Fruit fly (Drosophila melanogaster): Measurements from ENCODE around the gene CG13760.
A peak's percentile ranks its signal among the peaks of the same experiment; 100 is the strongest.

CG13760 gene

DNA sequence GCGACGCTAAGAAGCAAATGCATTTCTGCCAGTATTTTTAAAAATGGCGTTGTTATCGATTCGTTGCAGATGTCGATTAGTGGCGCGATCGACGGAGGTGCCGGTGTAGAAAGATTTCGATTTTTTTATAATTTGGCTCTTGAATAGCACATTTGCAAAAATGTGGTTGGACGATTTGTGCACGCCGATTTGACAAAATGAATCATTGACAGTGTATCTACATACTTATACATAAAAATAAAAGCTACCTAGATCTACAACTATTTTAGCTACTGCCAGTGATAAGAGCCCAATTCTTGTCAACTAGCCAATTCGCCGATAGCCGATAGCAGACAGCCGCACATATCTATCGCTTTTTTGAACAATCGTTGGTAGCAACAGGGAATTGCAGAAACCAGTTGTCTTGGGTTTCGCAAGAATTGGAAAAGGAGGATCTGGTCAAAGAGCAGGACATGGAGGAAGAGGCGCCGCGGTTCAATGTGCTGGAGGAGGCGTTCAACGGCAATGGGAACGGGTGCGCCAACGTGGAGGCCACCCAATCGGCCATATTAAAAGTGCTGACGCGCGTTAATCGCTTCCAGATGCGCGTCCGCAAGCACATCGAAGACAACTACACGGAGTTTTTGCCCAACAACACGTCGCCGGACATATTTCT lies 18.5 kb upstream of the CG13760 start, which contains the start of the genes Klp3A and Zw10 (continued):
- TF ChIP-seq Stat92E (GFP tag; optimal IDR thresholded peaks at IDR 0.05) (no peak), CG14710 (tag; optimal IDR thresholded peaks at IDR 0.05) (peak; percentile 42), CG11398 (GFP tag; optimal IDR thresholded peaks at IDR 0.05) (no peak), ara (GFP tag; IDR thresholded peaks at IDR 0.05) (no peak), Camta (GFP tag; optimal IDR thresholded peaks at IDR 0.05) (peak; percentile 11), sna (GFP tag; IDR thresholded peaks at IDR 0.05; ENCODE audit: partially characterized antibody) (peak; percentile 63; the same call in 1 of the 2 replicates), zen2 (GFP tag; IDR thresholded peaks at IDR 0.05; ENCODE audit: partially characterized antibody) (peak; percentile 5; the same call in 1 of the 3 replicates), CkIIα-i1 (GFP tag; IDR thresholded peaks at IDR 0.05) (no peak), crc (GFP tag; optimal IDR thresholded peaks at IDR 0.05) (no peak), CG4360 (GFP tag; IDR thresholded peaks at IDR 0.05) (no peak), pzg (GFP tag; optimal IDR thresholded peaks at IDR 0.05) (peak; percentile 35), Sin3A (optimal IDR thresholded peaks at IDR 0.05) (peak; percentile 68), gfzf (GFP tag; optimal IDR thresholded peaks at IDR 0.05) (peak; percentile 20), mld (GFP tag; IDR thresholded peaks at IDR 0.05; ENCODE audit: partially characterized antibody) (peak; percentile 41; the same call in 1 of the 3 replicates), CG2120 (GFP tag; optimal IDR thresholded peaks at IDR 0.05) (peak; percentile 45), CG1602 (GFP tag; optimal IDR thresholded peaks at IDR 0.05) (no peak), HLH4C (GFP tag; IDR thresholded peaks at IDR 0.05; ENCODE audit: partially characterized antibody) (peak; percentile 86), CG15514 (GFP tag; optimal IDR thresholded peaks at IDR 0.05) (peak; percentile 46), CG9932 (GFP tag; IDR thresholded peaks at IDR 0.05) (peak; percentile 43; the same call in 1 of the 2 replicates), nmo (GFP tag; optimal IDR thresholded peaks at IDR 0.05) (peak; percentile 41), CG34224 (GFP tag; IDR thresholded peaks at IDR 0.05; ENCODE audit: partially characterized antibody) (peak; percentile 66; the same call in 2 of the 3 replicates), E2f2 (GFP tag; IDR thresholded peaks at IDR 0.05) (peak; percentile 70), nerfin-1 (tag; optimal IDR thresholded peaks at IDR 0.05) (no peak), Scr (GFP tag; IDR thresholded peaks at IDR 0.05; ENCODE audit: partially characterized antibody) (peak; percentile 70), PHDP (tag; optimal IDR thresholded peaks at IDR 0.05) (no peak), Bgb (GFP tag; IDR thresholded peaks at IDR 0.05; ENCODE audit: partially characterized antibody) (peak; percentile 44; the same call in 1 of the 2 replicates), vnd (GFP tag; IDR thresholded peaks at IDR 0.05; ENCODE audit: partially characterized antibody) (peak; percentile 63), lilli (GFP tag; optimal IDR thresholded peaks at IDR 0.05) (peak; percentile 45), nerfin-2 (GFP tag; IDR thresholded peaks at IDR 0.05; ENCODE audit: partially characterized antibody) (peak; percentile 72), MBD-R2 (GFP tag; IDR thresholded peaks at IDR 0.05) (peak; percentile 65), CG13287 (GFP tag; IDR thresholded peaks at IDR 0.05; ENCODE audit: partially characterized antibody) (peak; percentile 69), CG8281 (tag; optimal IDR thresholded peaks at IDR 0.05) (no peak), jumu (GFP tag; optimal IDR thresholded peaks at IDR 0.05) (peak; percentile 11), CG13296 (GFP tag; optimal IDR thresholded peaks at IDR 0.05) (no peak), CG12299 (tag; optimal IDR thresholded peaks at IDR 0.05) (no peak), CG2202 (tag; optimal IDR thresholded peaks at IDR 0.05) (no peak), CG13775 (GFP tag; optimal IDR thresholded peaks at IDR 0.05) (peak; percentile 28), Sry-β (GFP tag; optimal IDR thresholded peaks at IDR 0.05) (peak; percentile 86), CG6272 (GFP tag; IDR thresholded peaks at IDR 0.05) (peak; percentile 26; the same call in 1 of the 2 replicates), NfI (GFP tag; optimal IDR thresholded peaks at IDR 0.05) (peak; percentile 27), mam (GFP tag; optimal IDR thresholded peaks at IDR 0.05) (peak; percentile 26), NFAT (GFP tag; IDR thresholded peaks at IDR 0.05) (no peak), twi (tag; optimal IDR thresholded peaks at IDR 0.05) (peak; percentile 10), lbe (GFP tag; optimal IDR thresholded peaks at IDR 0.05) (no peak), gsb-n (tag; optimal IDR thresholded peaks at IDR 0.05) (no peak), Mrtf (GFP tag; IDR thresholded peaks at IDR 0.05) (no peak), CG14860 (GFP tag; IDR thresholded peaks at IDR 0.05; ENCODE audit: partially characterized antibody) (peak; percentile 70; the same call in 2 of the 3 replicates)

Data from whole organism, embryonic.